Worm (Caenorhabditis elegans) whole organism, L2 larva: Measurements from ENCODE around the gene parp-2.

Experiments
- C34F6.9 ChIP-seq: fragments of 150-350 bp; optimal IDR thresholded peaks from 2 replicates; lab custom pipeline; 2014; ENCODE audit warnings: missing biosample characterization, missing genetic modification characterization
- R02D3.7 ChIP-seq: fragments of 150-350 bp; optimal IDR thresholded peaks from 2 replicates; lab custom pipeline; 2014; ENCODE audit warnings: missing biosample characterization, missing genetic modification characterization
- aly-2 ChIP-seq: fragments of 150-350 bp; optimal IDR thresholded peaks from 2 replicates; lab custom pipeline; 2014; ENCODE audit warnings: missing biosample characterization, missing genetic modification characterization
- blmp-1 ChIP-seq: sonication (generic microtip); optimal IDR thresholded peaks from 2 replicates; lab custom pipeline; 2017; ENCODE audit warnings: missing genetic modification characterization, mild to moderate bottlenecking, missing compliant biosample characterization, antibody characterized with exemption, moderate library complexity; ENCODE audit not compliant: insufficient read depth
- elt-3 ChIP-seq: sonication (generic microtip); optimal IDR thresholded peaks from 2 replicates; lab custom pipeline; 2017; ENCODE audit warnings: missing biosample characterization, missing genetic modification characterization
- mdl-1 ChIP-seq, 2 experiments: fragments of 150-350 bp in 1 of 2; sonication (generic microtip) in 1 of 2; optimal IDR thresholded peaks; 2 replicates each; lab custom pipeline; 2017; ENCODE audit warnings: missing biosample characterization in 2 of 2, missing genetic modification characterization in 2 of 2
- nhr-10 ChIP-seq: sonication (generic microtip); optimal IDR thresholded peaks from 2 replicates; lab custom pipeline; 2017; ENCODE audit warnings: missing biosample characterization, missing genetic modification characterization
- nhr-11 ChIP-seq: fragments of 150-350 bp; optimal IDR thresholded peaks from 2 replicates; lab custom pipeline; 2014; ENCODE audit warnings: missing biosample characterization, missing genetic modification characterization
- nhr-23 ChIP-seq: fragments of 150-350 bp; optimal IDR thresholded peaks from 2 replicates; lab custom pipeline; 2014; ENCODE audit warnings: missing biosample characterization, missing genetic modification reagents, missing genetic modification characterization
- nhr-6 ChIP-seq: fragments of 150-350 bp; optimal IDR thresholded peaks from 2 replicates; lab custom pipeline; 2014; ENCODE audit warnings: missing biosample characterization, missing genetic modification characterization
- nhr-77 ChIP-seq: fragments of 150-350 bp; optimal IDR thresholded peaks from 2 replicates; lab custom pipeline; 2014; ENCODE audit warnings: missing biosample characterization, missing genetic modification characterization
- snpc-4 ChIP-seq: fragments of 150-350 bp; optimal IDR thresholded peaks from 2 replicates; lab custom pipeline; 2014; ENCODE audit warnings: missing biosample characterization, missing genetic modification characterization
- unc-39 ChIP-seq: fragments of 150-350 bp; optimal IDR thresholded peaks from 2 replicates; lab custom pipeline; 2014; ENCODE audit warnings: missing biosample characterization, missing genetic modification characterization
- zag-1 ChIP-seq: fragments of 150-350 bp; optimal IDR thresholded peaks from 2 replicates; lab custom pipeline; 2014; ENCODE audit warnings: missing biosample characterization, missing genetic modification characterization

DNA sequence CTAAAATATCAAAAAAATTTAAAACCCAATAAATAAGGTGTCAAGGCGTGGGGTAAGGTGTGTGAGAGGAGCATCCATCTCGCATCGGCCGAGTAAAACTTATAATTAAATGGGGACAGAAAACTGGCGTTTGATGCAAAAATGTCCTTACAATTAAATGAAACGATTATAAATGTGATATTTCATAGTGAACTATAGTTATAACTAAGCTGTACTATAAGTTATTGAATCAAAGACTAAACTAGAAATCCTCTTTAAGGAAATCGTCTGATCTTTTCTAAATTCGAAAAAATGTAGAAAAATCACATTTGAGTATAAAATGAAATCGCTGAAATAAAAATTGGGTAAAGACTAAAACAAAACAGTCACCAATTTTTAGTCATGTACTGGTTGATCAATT, 42.1 kb upstream of the parp-2 start, which contains the start of gene sra-6:
- no peak for TF ChIP-seq unc-39 (tag; lab: Kevin White, UChicago)
- TF ChIP-seq nhr-77 (tag; lab: Kevin White, UChicago), result no peak
- no peak for TF ChIP-seq aly-2
- no peak for TF ChIP-seq zag-1 (tag; lab: Kevin White, UChicago)
- no peak for TF ChIP-seq nhr-10 (tag; lab: Kevin White, UChicago)
- no peak for TF ChIP-seq mdl-1 (tag; optimal IDR thresholded peaks at IDR 0.05; lab: Kevin White, UChicago)
- TF ChIP-seq blmp-1 (tag; lab: Kevin White, UChicago), result no peak
- no peak for TF ChIP-seq C34F6.9
- TF ChIP-seq snpc-4, result no peak
- no peak for TF ChIP-seq nhr-23 (tag; lab: Kevin White, UChicago)
- no peak for TF ChIP-seq nhr-11
- no peak for TF ChIP-seq elt-3 (tag; lab: Kevin White, UChicago)
- TF ChIP-seq R02D3.7 (tag; lab: Kevin White, UChicago), result no peak
- no peak for TF ChIP-seq nhr-6 (tag; lab: Kevin White, UChicago)
